Worm (Caenorhabditis elegans): ENCODE measurements around the gene cutl-27.

The cutl-27 gene

ce11 chrIV:11855900-11856660 is 22.3 kb upstream of the cutl-27 start, which contains the start of gene ech-2:
Gene ech-2 (minus strand): TSS chrIV:11856351.
- TF ChIP-seq mep-1 (tag; optimal IDR thresholded peaks at IDR 0.05), result peak; percentile 60
- peak; percentile 27 for TF ChIP-seq hlh-1 (tag; optimal IDR thresholded peaks at IDR 0.05)
- TF ChIP-seq lsy-2 (tag; optimal IDR thresholded peaks at IDR 0.05), result peak; percentile 4
- no peak for TF ChIP-seq nhr-76 (tag; optimal IDR thresholded peaks at IDR 0.05)

- TF ChIP-seq zip-8 (tag; optimal IDR thresholded peaks at IDR 0.05) (no peak), ztf-11 (tag; optimal IDR thresholded peaks at IDR 0.05) (peak; percentile 37), snpc-4 (tag; optimal IDR thresholded peaks at IDR 0.05) (no peak), nhr-28 (tag; optimal IDR thresholded peaks at IDR 0.05) (no peak), hlh-1 (tag; optimal IDR thresholded peaks at IDR 0.05) (peak; percentile 79), mls-2 (tag; optimal IDR thresholded peaks at IDR 0.05) (peak; percentile 28), bed-3 (GFP tag; optimal IDR thresholded peaks at IDR 0.05) (peak; percentile 0), lin-13 (tag; optimal IDR thresholded peaks at IDR 0.05) (peak; percentile 67), M03D4.4 (tag; optimal IDR thresholded peaks at IDR 0.05) (peak; percentile 59), nhr-2 (tag; optimal IDR thresholded peaks at IDR 0.05) (no peak), ceh-39 (tag; optimal IDR thresholded peaks at IDR 0.05) (no peak), lsy-2 (tag; optimal IDR thresholded peaks at IDR 0.05) (peak; percentile 67), ceh-83 (GFP tag; optimal IDR thresholded peaks at IDR 0.05) (no peak), nhr-76 (tag; optimal IDR thresholded peaks at IDR 0.05) (no peak), ceh-43 (GFP tag; optimal IDR thresholded peaks at IDR 0.05) (no peak), flh-1 (GFP tag; optimal IDR thresholded peaks at IDR 0.05) (no peak), tbx-8 (GFP tag; optimal IDR thresholded peaks at IDR 0.05) (no peak), ham-2 (GFP tag; optimal IDR thresholded peaks at IDR 0.05) (peak; percentile 92), ces-1 (GFP tag; optimal IDR thresholded peaks at IDR 0.05) (peak; percentile 69), pha-4 (tag; optimal IDR thresholded peaks at IDR 0.05) (peak; percentile 75), drap-1 (GFP tag; optimal IDR thresholded peaks at IDR 0.05) (peak; percentile 35), elt-3 (tag; optimal IDR thresholded peaks at IDR 0.05) (no peak), unc-39 (tag; optimal IDR thresholded peaks at IDR 0.05) (no peak), cnd-1 (tag; optimal IDR thresholded peaks at IDR 0.05) (no peak), unc-62 (GFP tag; optimal IDR thresholded peaks at IDR 0.05) (peak; percentile 62), blmp-1 (tag; optimal IDR thresholded peaks at IDR 0.05) (no peak), mab-5 (tag; optimal IDR thresholded peaks at IDR 0.05) (no peak), sem-2 (GFP tag; optimal IDR thresholded peaks at IDR 0.05) (no peak), elt-1 (tag; optimal IDR thresholded peaks at IDR 0.05; ENCODE audit: borderline replicate concordance, insufficient read depth) (no peak), sptf-1 (tag; optimal IDR thresholded peaks at IDR 0.05) (peak; percentile 19), lin-32 (GFP tag; optimal IDR thresholded peaks at IDR 0.05) (no peak), nhr-237 (tag; optimal IDR thresholded peaks at IDR 0.05) (no peak), mep-1 (tag; optimal IDR thresholded peaks at IDR 0.05) (peak; percentile 54), unc-120 (tag; optimal IDR thresholded peaks at IDR 0.05; ENCODE audit: poor library complexity, severe bottlenecking) (peak; percentile 87), nhr-12 (tag; optimal IDR thresholded peaks at IDR 0.05) (no peak)
Observed at ce11 chrIV:11857159-11857565, 21.2 kb upstream of the cutl-27 start.

- no peak for TF ChIP-seq unc-120 (tag; optimal IDR thresholded peaks at IDR 0.05; ENCODE audit: poor library complexity, severe bottlenecking)
- TF ChIP-seq nhr-76 (tag; optimal IDR thresholded peaks at IDR 0.05), result no peak
- TF ChIP-seq cnd-1 (tag; optimal IDR thresholded peaks at IDR 0.05), result no peak
- TF ChIP-seq ceh-43 (GFP tag; optimal IDR thresholded peaks at IDR 0.05), result no peak
- no peak for TF ChIP-seq mls-2 (tag; optimal IDR thresholded peaks at IDR 0.05)
- no peak for TF ChIP-seq unc-62 (GFP tag; optimal IDR thresholded peaks at IDR 0.05)
- no peak for TF ChIP-seq mab-5 (tag; optimal IDR thresholded peaks at IDR 0.05)
Observed at ce11 chrIV:11858142-11858541, 20.2 kb upstream of the cutl-27 start, which contains the start of gene let-92. Gene let-92 (plus strand): TSS chrIV:11858442.

All from whole organism, mixed stage, embryonic.